Worm (Caenorhabditis elegans) whole organism, late embryonic: ENCODE results near the gene W04E12.9.

Experiments used
- dve-1 ChIP-seq: sonication (generic microtip); optimal IDR thresholded peaks from 2 replicates; lab custom pipeline; 2017; ENCODE audit warnings: antibody characterized with exemption, mild to moderate bottlenecking, missing genetic modification characterization, missing compliant biosample characterization
- hlh-30 ChIP-seq: sonication (generic microtip); optimal IDR thresholded peaks from 2 replicates; lab custom pipeline; 2017; ENCODE audit warnings: antibody characterized with exemption, missing genetic modification characterization, missing compliant biosample characterization; ENCODE audit not compliant: insufficient read depth
- pat-9 ChIP-seq: fragments of 200-800 bp; sonication (Bioruptor generic); optimal IDR thresholded peaks from 2 replicates; lab custom pipeline; 2018; ENCODE audit warnings: mild to moderate bottlenecking, missing genetic modification characterization, moderate library complexity, missing compliant biosample characterization
- unc-55 ChIP-seq: sonication (generic microtip); optimal IDR thresholded peaks from 2 replicates; lab custom pipeline; 2017; ENCODE audit warnings: missing biosample characterization, missing genetic modification reagents, missing genetic modification characterization

DNA sequence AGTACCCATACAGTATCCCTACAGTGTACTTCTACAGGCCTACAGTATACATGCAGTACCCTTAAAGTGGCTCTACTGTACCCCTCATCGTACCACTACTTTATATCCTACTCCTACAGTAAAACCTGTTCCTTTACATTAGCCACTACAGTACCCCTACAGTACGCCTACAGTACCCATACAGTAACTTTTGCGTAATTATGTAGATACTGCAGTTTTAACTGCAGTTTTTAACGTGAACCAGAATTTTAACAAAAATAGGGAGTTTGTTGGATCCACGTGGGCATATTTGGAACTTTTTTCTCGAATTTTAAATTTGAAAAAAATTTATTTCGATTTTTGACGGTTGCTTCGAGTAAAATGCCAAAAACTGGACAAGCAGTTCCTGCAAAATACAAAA is 13.0 kb upstream of the W04E12.9 start, which contains the start of gene W04E12.4:
- TF ChIP-seq dve-1 (tag; lab: Kevin White, UChicago) (no peak), pat-9 (tag; lab: Kevin White, UChicago) (no peak), hlh-30 (no peak), unc-55 (no peak)
